Worm (Caenorhabditis elegans) whole organism, L4 larva: ENCODE data around the gene glb-27.

Experiments used
- F37D6.2 ChIP-seq: sonication (generic microtip); optimal IDR thresholded peaks from 2 replicates; lab custom pipeline; 2016; ENCODE audit warnings: mild to moderate bottlenecking, missing genetic modification characterization, missing compliant biosample characterization
- F44E2.7 ChIP-seq: fragments of 200-800 bp; sonication (Bioruptor generic); IDR thresholded peaks from 2 replicates; pipeline ENCODE4 v2.1.2; 2022; ENCODE audit warnings: missing genetic modification characterization, missing compliant biosample characterization
- Y105C5A.15 ChIP-seq: fragments of 200-800 bp; sonication (Bioruptor generic); IDR thresholded peaks from 2 replicates; pipeline ENCODE4 v1.3.6; 2022; ENCODE audit warnings: missing genetic modification characterization, missing compliant biosample characterization
- Y5F2A.4 ChIP-seq: fragments of 200-800 bp; sonication (Bioruptor generic); optimal IDR thresholded peaks from 2 replicates; lab custom pipeline; 2018; ENCODE audit warnings: mild to moderate bottlenecking, missing genetic modification characterization, missing compliant biosample characterization
- ZK546.5 ChIP-seq, 2 experiments: sonication (generic microtip); optimal IDR thresholded peaks; 2 replicates each; lab custom pipeline; 2017; ENCODE audit warnings: missing biosample characterization in 2 of 2, missing genetic modification characterization in 2 of 2
- aha-1 ChIP-seq: fragments of 150-350 bp; peaks from one replicate; lab custom pipeline; 2014; ENCODE audit warnings: missing biosample characterization, missing genetic modification characterization
- ama-1 ChIP-seq: fragments of 150-350 bp; optimal IDR thresholded peaks from 2 replicates; lab custom pipeline; 2014; ENCODE audit warnings: inconsistent platforms, mixed read lengths
- arid-1 ChIP-seq: fragments of 200-800 bp; sonication (Bioruptor generic); conservative IDR thresholded peaks from 2 replicates; pipeline ENCODE4 v1.3.6; 2022; ENCODE audit warnings: missing genetic modification reagents, missing genetic modification characterization, missing compliant biosample characterization
- attf-4 ChIP-seq: sonication (generic microtip); optimal IDR thresholded peaks from 3 replicates; lab custom pipeline; 2017; ENCODE audit warnings: missing biosample characterization, missing genetic modification characterization
- ceh-28 ChIP-seq: fragments of 150-350 bp; optimal IDR thresholded peaks from 2 replicates; lab custom pipeline; 2014; ENCODE audit warnings: missing biosample characterization, missing genetic modification reagents, missing genetic modification characterization
- ces-1 ChIP-seq: fragments of 150-350 bp; sonication (generic microtip); optimal IDR thresholded peaks from 4 replicates; lab custom pipeline; 2014; ENCODE audit warnings: missing biosample characterization, missing genetic modification reagents, missing genetic modification characterization
- cey-2 ChIP-seq: sonication (generic microtip); optimal IDR thresholded peaks from 3 replicates; lab custom pipeline; 2017; ENCODE audit warnings: missing genetic modification characterization, mild to moderate bottlenecking, missing compliant biosample characterization, antibody characterized with exemption, borderline replicate concordance; ENCODE audit not compliant: insufficient read depth
- daf-8 ChIP-seq: fragments of 200-800 bp; sonication (Bioruptor generic); IDR thresholded peaks from 2 replicates; pipeline ENCODE4 v1.3.6; 2022; ENCODE audit warnings: missing genetic modification characterization, missing compliant biosample characterization
- dmd-6 ChIP-seq: fragments of 200-800 bp; sonication (Bioruptor generic); IDR thresholded peaks from 2 replicates; pipeline ENCODE4 v1.3.6; 2022; ENCODE audit warnings: missing genetic modification reagents, missing genetic modification characterization, missing compliant biosample characterization
- egl-43 ChIP-seq: fragments of 200-800 bp; sonication (Bioruptor generic); IDR thresholded peaks from 2 replicates; pipeline ENCODE4 v1.3.6; 2022; ENCODE audit warnings: missing genetic modification reagents, missing genetic modification characterization, missing compliant biosample characterization
- gei-8 ChIP-seq: fragments of 200-800 bp; sonication (Bioruptor generic); optimal IDR thresholded peaks from 2 replicates; lab custom pipeline; 2018; ENCODE audit warnings: mild to moderate bottlenecking, missing genetic modification characterization, missing compliant biosample characterization
- hif-1 ChIP-seq, 2 experiments: sonication (generic microtip); optimal IDR thresholded peaks; 2 replicates each; lab custom pipeline; 2016 to 2017; ENCODE audit warnings: missing compliant biosample characterization in 2 of 2, missing genetic modification characterization in 2 of 2, missing genetic modification reagents in 2 of 2, missing genotype in 2 of 2, mild to moderate bottlenecking in 1 of 2
- hlh-11 ChIP-seq: fragments of 200-800 bp; sonication (Bioruptor generic); optimal IDR thresholded peaks from 2 replicates; lab custom pipeline; 2018; ENCODE audit warnings: mild to moderate bottlenecking, missing genetic modification characterization, missing compliant biosample characterization
- hlh-30 ChIP-seq: sonication (generic microtip); optimal IDR thresholded peaks from 2 replicates; lab custom pipeline; 2017; ENCODE audit warnings: antibody characterized with exemption, mild to moderate bottlenecking, missing genetic modification characterization, missing compliant biosample characterization; ENCODE audit not compliant: insufficient read depth
- lim-7 ChIP-seq: fragments of 200-800 bp; sonication (Bioruptor generic); IDR thresholded peaks from 2 replicates; pipeline ENCODE4 v1.3.6; 2022; ENCODE audit warnings: missing genetic modification characterization, missing compliant biosample characterization
- lin-1 ChIP-seq: fragments of 200-800 bp; sonication (Bioruptor generic); IDR thresholded peaks from 2 replicates; pipeline ENCODE4 v1.3.6; 2022; ENCODE audit warnings: missing genetic modification reagents, missing genetic modification characterization, missing compliant biosample characterization
- lin-38 ChIP-seq: fragments of 200-800 bp; sonication (Bioruptor generic); IDR thresholded peaks from 2 replicates; pipeline ENCODE4 v1.3.6; 2022; ENCODE audit warnings: missing genetic modification reagents, missing genetic modification characterization, missing compliant biosample characterization
- madf-5 ChIP-seq, 2 experiments: fragments of 200-800 bp; sonication (Bioruptor generic); IDR thresholded peaks; 2 replicates each; pipeline ENCODE4 v1.3.6; 2022; ENCODE audit warnings: missing compliant biosample characterization in 2 of 2, missing genetic modification characterization in 2 of 2
- mxl-3 ChIP-seq: fragments of 200-800 bp; sonication (Bioruptor generic); optimal IDR thresholded peaks from 2 replicates; lab custom pipeline; 2018; ENCODE audit warnings: mild to moderate bottlenecking, missing genetic modification characterization, missing compliant biosample characterization
- nhr-102 ChIP-seq: sonication (generic microtip); optimal IDR thresholded peaks from 2 replicates; lab custom pipeline; 2016; ENCODE audit warnings: mild to moderate bottlenecking, missing genetic modification characterization, moderate library complexity, missing compliant biosample characterization
- nhr-41 ChIP-seq: fragments of 200-800 bp; sonication (Bioruptor generic); IDR thresholded peaks from 2 replicates; pipeline ENCODE4 v1.3.6; 2022; ENCODE audit warnings: missing genetic modification reagents, missing genetic modification characterization, missing compliant biosample characterization
- nhr-42 ChIP-seq: fragments of 200-800 bp; sonication (Bioruptor generic); IDR thresholded peaks from 2 replicates; pipeline ENCODE4 v1.3.6; 2022; ENCODE audit warnings: missing genetic modification characterization, missing compliant biosample characterization
- nhr-6 ChIP-seq: fragments of 150-350 bp; optimal IDR thresholded peaks from 2 replicates; lab custom pipeline; 2014; ENCODE audit warnings: missing biosample characterization, missing genetic modification characterization
- nhr-76 ChIP-seq: fragments of 150-350 bp; optimal IDR thresholded peaks from 2 replicates; lab custom pipeline; 2014; ENCODE audit warnings: missing biosample characterization, missing genetic modification characterization
- nhr-77 ChIP-seq: fragments of 150-350 bp; optimal IDR thresholded peaks from 2 replicates; lab custom pipeline; 2014; ENCODE audit warnings: missing biosample characterization, missing genetic modification characterization
- pha-4 ChIP-seq, 2 experiments: fragments of 150-350 bp in 1 of 2; fragments of 200-800 bp in 1 of 2; sonication (Bioruptor generic) in 1 of 2; IDR thresholded peaks in 1 of 2; optimal IDR thresholded peaks in 1 of 2; 2 replicates each; pipeline versions ENCODE4 v1.3.6 to Lab custom; 2014 to 2022; ENCODE audit warnings: missing genetic modification characterization in 2 of 2, missing genetic modification reagents in 2 of 2, missing biosample characterization in 1 of 2, missing compliant biosample characterization in 1 of 2
- pqm-1 ChIP-seq: sonication (generic microtip); optimal IDR thresholded peaks from 2 replicates; lab custom pipeline; 2017; ENCODE audit warnings: missing biosample characterization, missing genetic modification characterization
- set-16 ChIP-seq: fragments of 200-800 bp; sonication (Bioruptor generic); IDR thresholded peaks from 2 replicates; pipeline ENCODE4 v1.3.6; 2022; ENCODE audit warnings: missing genetic modification reagents, missing genetic modification characterization, missing compliant biosample characterization
- snpc-4 ChIP-seq: fragments of 150-350 bp; optimal IDR thresholded peaks from 2 replicates; lab custom pipeline; 2014; ENCODE audit warnings: missing biosample characterization, missing genetic modification characterization
- tag-97 ChIP-seq: fragments of 200-800 bp; sonication (Bioruptor generic); IDR thresholded peaks from 2 replicates; pipeline ENCODE4 v1.3.6; 2022; ENCODE audit warnings: missing genetic modification characterization, missing compliant biosample characterization
- unc-130 ChIP-seq: sonication (generic microtip); optimal IDR thresholded peaks from 2 replicates; lab custom pipeline; 2016; ENCODE audit warnings: missing genetic modification reagents, missing genetic modification characterization, missing compliant biosample characterization
- unc-39 ChIP-seq: sonication (generic microtip); optimal IDR thresholded peaks from 2 replicates; lab custom pipeline; 2017; ENCODE audit warnings: missing biosample characterization, missing genetic modification characterization
- unc-62 ChIP-seq, 3 experiments: fragments of 150-350 bp in 1 of 3; sonication (generic microtip); optimal IDR thresholded peaks in 2 of 3; peaks in 1 of 3; 1 replicate in 1 of 3; 2 replicates in 2 of 3; lab custom pipeline; 2014 to 2017; ENCODE audit warnings: missing biosample characterization in 3 of 3, missing genetic modification characterization in 3 of 3, missing genetic modification reagents in 3 of 3, missing genotype in 1 of 3
- zag-1 ChIP-seq: fragments of 150-350 bp; optimal IDR thresholded peaks from 2 replicates; lab custom pipeline; 2014; ENCODE audit warnings: missing biosample characterization, missing genetic modification characterization

Gene glb-27

ce11 chrII:8546975-8547374 is 9.1 kb downstream of the glb-27 start (continued):
- TF ChIP-seq hif-1 (tag; optimal IDR thresholded peaks at IDR 0.05; lab: Kevin White, UChicago) (peak in 1 of 2 experiments; percentile 5), ZK546.5 (tag; optimal IDR thresholded peaks at IDR 0.05; lab: Kevin White, UChicago) (no peak), unc-130 (GFP tag; lab: Kevin White, UChicago) (peak; percentile 47), ama-1 (lab: Kevin White, UChicago) (no peak), F44E2.7 (GFP tag; lab: Robert Waterston, UW) (no peak; the same call in 1 of the 2 replicates), gei-8 (GFP tag; lab: Kevin White, UChicago) (peak; percentile 84), nhr-77 (tag; lab: Kevin White, UChicago) (peak; percentile 13), pha-4 (GFP tag; IDR thresholded peaks at IDR 0.05; lab: Robert Waterston, UW) (peak; percentile 95), pha-4 (tag; optimal IDR thresholded peaks at IDR 0.05; lab: Kevin White, UChicago) (no peak), egl-43 (GFP tag; lab: Robert Waterston, UW) (no peak), arid-1 (peak; percentile 91), aha-1 (tag; lab: Kevin White, UChicago) (peak; percentile 95), nhr-76 (tag; lab: Kevin White, UChicago) (no peak), attf-4 (tag; lab: Kevin White, UChicago) (no peak), zag-1 (tag; lab: Kevin White, UChicago) (no peak), cey-2 (no peak), mxl-3 (GFP tag; lab: Kevin White, UChicago) (peak; percentile 88), lin-38 (no peak; the same call in 1 of the 2 replicates), tag-97 (GFP tag; lab: Robert Waterston, UW) (0 out of 2 replicates have a peak, but pooled peaks have one; percentile 61), dmd-6 (GFP tag; lab: Robert Waterston, UW) (no peak), lim-7 (GFP tag; lab: Robert Waterston, UW) (peak; percentile 98), daf-8 (no peak), nhr-102 (tag; lab: Kevin White, UChicago) (peak; percentile 54), ces-1 (no peak), ceh-28 (no peak), F37D6.2 (tag; lab: Kevin White, UChicago) (peak; percentile 21), Y5F2A.4 (peak; percentile 80), pqm-1 (tag; lab: Kevin White, UChicago) (peak; percentile 6), hlh-30 (tag; lab: Kevin White, UChicago) (peak; percentile 74), set-16 (GFP tag; lab: Robert Waterston, UW) (no peak)

- no peak for TF ChIP-seq nhr-41 (GFP tag; lab: Robert Waterston, UW)
- TF ChIP-seq unc-62 (GFP tag; optimal IDR thresholded peaks at IDR 0.05 in 1 of 2; lab: Kevin White, UChicago), result no peak
- TF ChIP-seq unc-62 (tag; optimal IDR thresholded peaks at IDR 0.05; lab: Kevin White, UChicago), result no peak
- TF ChIP-seq unc-39 (tag; lab: Kevin White, UChicago), result no peak
- TF ChIP-seq lin-1, result no peak
- TF ChIP-seq snpc-4 (tag; lab: Kevin White, UChicago), result no peak
- TF ChIP-seq hlh-11 (tag; lab: Kevin White, UChicago), result no peak
- TF ChIP-seq egl-43 (GFP tag; lab: Robert Waterston, UW), result no peak
- TF ChIP-seq zag-1 (tag; lab: Kevin White, UChicago), result no peak
- no peak for TF ChIP-seq Y105C5A.15 (GFP tag; lab: Robert Waterston, UW)
- TF ChIP-seq nhr-42 (GFP tag; lab: Robert Waterston, UW), result no peak
- no peak for TF ChIP-seq nhr-6 (tag; lab: Kevin White, UChicago)
- no peak for TF ChIP-seq madf-5 (GFP tag; IDR thresholded peaks at IDR 0.05; lab: Robert Waterston, UW)
Observed at ce11 chrII:8545315-8545714, 10.8 kb downstream of the glb-27 start, which contains the start of gene decr-1.2. TSS of gene decr-1.2 (plus strand) at chrII:8545615.
